Worm (Caenorhabditis elegans) whole organism, L1 larva: ENCODE results near the gene B0303.16.

Experiments
- dpl-1 ChIP-seq, 3 experiments: fragments of 150-350 bp in 2 of 3; sonication (generic microtip) in 1 of 3; optimal IDR thresholded peaks; 2 replicates each; lab custom pipeline; 2014 to 2017; ENCODE audit warnings: missing biosample characterization in 3 of 3, missing genetic modification characterization in 3 of 3, missing genetic modification reagents in 3 of 3
- elt-2 ChIP-seq: sonication (generic microtip); optimal IDR thresholded peaks from 2 replicates; lab custom pipeline; 2016; ENCODE audit warnings: missing genetic modification characterization, mild to moderate bottlenecking, inconsistent platforms, missing compliant biosample characterization, missing genetic modification reagents
- isw-1 ChIP-seq: fragments of 200-800 bp; sonication (Bioruptor generic); IDR thresholded peaks from 2 replicates; pipeline ENCODE4 v1.3.6; 2022; ENCODE audit warnings: missing genetic modification characterization, missing compliant biosample characterization
- nhr-237 ChIP-seq: fragments of 150-350 bp; optimal IDR thresholded peaks from 2 replicates; lab custom pipeline; 2014; ENCODE audit warnings: missing biosample characterization, missing genetic modification characterization
- snpc-4 ChIP-seq: fragments of 150-350 bp; optimal IDR thresholded peaks from 2 replicates; lab custom pipeline; 2014; ENCODE audit warnings: missing biosample characterization, missing genetic modification characterization
- ztf-4 ChIP-seq: fragments of 150-350 bp; optimal IDR thresholded peaks from 2 replicates; lab custom pipeline; 2014; ENCODE audit warnings: missing biosample characterization, missing genetic modification characterization

- no peak for TF ChIP-seq isw-1 (GFP tag; lab: Robert Waterston, UW)
- TF ChIP-seq dpl-1 (GFP tag; optimal IDR thresholded peaks at IDR 0.05; lab: Kevin White, UChicago) = no peak
- TF ChIP-seq nhr-237 (tag; lab: Kevin White, UChicago) = no peak
- no peak for TF ChIP-seq elt-2 (tag; lab: Kevin White, UChicago)
- no peak for TF ChIP-seq ztf-4 (tag; lab: Kevin White, UChicago)
- TF ChIP-seq snpc-4 (tag; lab: Kevin White, UChicago) = no peak
Measured at ce11 chrIII:8725224-8725623, 20.4 kb downstream of the B0303.16 start.
